Fruit fly (Drosophila melanogaster): ENCODE data around the gene PolE2.

Gene PolE2

dm6 chr3L:5866924-5867323 lies 30.3 kb downstream of the PolE2 start:
- peak; percentile 40 for TF ChIP-seq OdsH (GFP tag; optimal IDR thresholded peaks at IDR 0.05)
- TF ChIP-seq Sox14 (GFP tag; optimal IDR thresholded peaks at IDR 0.05) = peak; percentile 34
- TF ChIP-seq Eip75B (GFP tag; optimal IDR thresholded peaks at IDR 0.05) = peak; percentile 18
- TF ChIP-seq CG6792 (GFP tag; optimal IDR thresholded peaks at IDR 0.05) = peak; percentile 34
- no peak for TF ChIP-seq CG3032 (tag; optimal IDR thresholded peaks at IDR 0.05)
- peak; percentile 32 for TF ChIP-seq acj6 (GFP tag; optimal IDR thresholded peaks at IDR 0.05)
- TF ChIP-seq esn (GFP tag; optimal IDR thresholded peaks at IDR 0.05) = peak; percentile 72
- no peak for TF ChIP-seq CG11294 (GFP tag; IDR thresholded peaks at IDR 0.05)
- TF ChIP-seq CG1621 (tag; optimal IDR thresholded peaks at IDR 0.05) = no peak
- TF ChIP-seq CG6854 (GFP tag; optimal IDR thresholded peaks at IDR 0.05) = no peak
- peak; percentile 89 for TF ChIP-seq svp (GFP tag)
- peak; percentile 2 for TF ChIP-seq CG11902 (GFP tag; optimal IDR thresholded peaks at IDR 0.05)
- TF ChIP-seq CG4318 (GFP tag; optimal IDR thresholded peaks at IDR 0.05) = no peak
- peak; percentile 60 for TF ChIP-seq cyc (GFP tag; optimal IDR thresholded peaks at IDR 0.05)
- TF ChIP-seq spab (GFP tag; optimal IDR thresholded peaks at IDR 0.05) = no peak
- no peak for TF ChIP-seq eg (GFP tag; IDR thresholded peaks at IDR 0.05)
- no peak for TF ChIP-seq Lpt (GFP tag; optimal IDR thresholded peaks at IDR 0.05)
- no peak for TF ChIP-seq CG34406 (GFP tag; optimal IDR thresholded peaks at IDR 0.05)
- TF ChIP-seq Ets21C (GFP tag; optimal IDR thresholded peaks at IDR 0.05) = peak; percentile 22
- TF ChIP-seq achi (GFP tag; optimal IDR thresholded peaks at IDR 0.05) = peak; percentile 27
- no peak for TF ChIP-seq Hr38 (GFP tag; optimal IDR thresholded peaks at IDR 0.05)
- TF ChIP-seq vri (GFP tag; optimal IDR thresholded peaks at IDR 0.05) = peak; percentile 26
- peak; percentile 42 for TF ChIP-seq lz (GFP tag; optimal IDR thresholded peaks at IDR 0.05)
- no peak for TF ChIP-seq CG9139 (GFP tag; optimal IDR thresholded peaks at IDR 0.05)
- TF ChIP-seq topi (GFP tag; optimal IDR thresholded peaks at IDR 0.05) = peak; percentile 59
- peak; percentile 49 for TF ChIP-seq pdm3 (GFP tag; optimal IDR thresholded peaks at IDR 0.05)
- TF ChIP-seq CG31627 (GFP tag; optimal IDR thresholded peaks at IDR 0.05) = peak; percentile 56
- TF ChIP-seq CG11762 (GFP tag; optimal IDR thresholded peaks at IDR 0.05; ENCODE audit: insufficient read depth) = no peak
- TF ChIP-seq Met (GFP tag; optimal IDR thresholded peaks at IDR 0.05) = peak; percentile 66
- peak; percentile 31 for TF ChIP-seq CG3919 (GFP tag; optimal IDR thresholded peaks at IDR 0.05)
- peak; percentile 86 for TF ChIP-seq Eip78C (GFP tag)
- peak; percentile 64 for TF ChIP-seq Sox102F (GFP tag; optimal IDR thresholded peaks at IDR 0.05)
- TF ChIP-seq CG10631 (GFP tag; optimal IDR thresholded peaks at IDR 0.05) = peak; percentile 16
- peak; percentile 50 for TF ChIP-seq Hr39 (GFP tag; optimal IDR thresholded peaks at IDR 0.05)
- TF ChIP-seq CG6276 (GFP tag; optimal IDR thresholded peaks at IDR 0.05) = no peak
- peak; percentile 11 for TF ChIP-seq CG6808 (GFP tag; optimal IDR thresholded peaks at IDR 0.05)
- TF ChIP-seq dsx (GFP tag; optimal IDR thresholded peaks at IDR 0.05; ENCODE audit: poor library complexity, severe bottlenecking) = no peak
- TF ChIP-seq Smox (GFP tag; optimal IDR thresholded peaks at IDR 0.05) = peak; percentile 65

dm6 chr3L:5863868-5864413 lies 33.3 kb downstream of the PolE2 start:
- TF ChIP-seq CG4318 (GFP tag; optimal IDR thresholded peaks at IDR 0.05) = no peak
- peak; percentile 18 for TF ChIP-seq CG6792 (GFP tag; optimal IDR thresholded peaks at IDR 0.05)
- TF ChIP-seq Hr38 (GFP tag; optimal IDR thresholded peaks at IDR 0.05) = no peak
- no peak for TF ChIP-seq CG11294 (GFP tag; IDR thresholded peaks at IDR 0.05)
- TF ChIP-seq Ets96B (tag; optimal IDR thresholded peaks at IDR 0.05) = peak; percentile 60
- TF ChIP-seq svp (GFP tag) = peak; percentile 78
- TF ChIP-seq CG9139 (GFP tag; optimal IDR thresholded peaks at IDR 0.05) = peak; percentile 7
- no peak for TF ChIP-seq Hr4 (GFP tag; optimal IDR thresholded peaks at IDR 0.05)
- TF ChIP-seq fd85E (GFP tag; optimal IDR thresholded peaks at IDR 0.05) = no peak
- TF ChIP-seq Eip75B (GFP tag; optimal IDR thresholded peaks at IDR 0.05) = peak; percentile 15
- TF ChIP-seq lz (GFP tag; optimal IDR thresholded peaks at IDR 0.05) = no peak
- TF ChIP-seq CG8632 (GFP tag; optimal IDR thresholded peaks at IDR 0.05) = peak; percentile 10
- TF ChIP-seq vri (GFP tag; optimal IDR thresholded peaks at IDR 0.05) = peak; percentile 3
- peak; percentile 29 for TF ChIP-seq CG10631 (GFP tag; optimal IDR thresholded peaks at IDR 0.05)
- no peak for TF ChIP-seq Ets21C (GFP tag; optimal IDR thresholded peaks at IDR 0.05)
- peak; percentile 52 for TF ChIP-seq CG10669 (GFP tag; optimal IDR thresholded peaks at IDR 0.05)
- TF ChIP-seq achi (GFP tag; optimal IDR thresholded peaks at IDR 0.05) = peak; percentile 30
- no peak for TF ChIP-seq Lpt (GFP tag; optimal IDR thresholded peaks at IDR 0.05)
- no peak for TF ChIP-seq eg (GFP tag; IDR thresholded peaks at IDR 0.05)
- TF ChIP-seq Sox102F (GFP tag; optimal IDR thresholded peaks at IDR 0.05) = peak; percentile 4
- peak; percentile 34 for TF ChIP-seq topi (GFP tag; optimal IDR thresholded peaks at IDR 0.05)
- no peak for TF ChIP-seq CG32006 (GFP tag; optimal IDR thresholded peaks at IDR 0.05)
- TF ChIP-seq CG1621 (tag; optimal IDR thresholded peaks at IDR 0.05) = peak; percentile 26
- no peak for TF ChIP-seq CG11902 (GFP tag; optimal IDR thresholded peaks at IDR 0.05)
- no peak for TF ChIP-seq CG8119 (GFP tag; IDR thresholded peaks at IDR 0.05)
- TF ChIP-seq CG34406 (GFP tag; optimal IDR thresholded peaks at IDR 0.05) = peak; percentile 30
- TF ChIP-seq Eip78C (GFP tag) = peak; percentile 89
- TF ChIP-seq esn (GFP tag; optimal IDR thresholded peaks at IDR 0.05) = peak; percentile 23
- peak in 1 of 2 experiments; percentile 17 for TF ChIP-seq salr (GFP tag; optimal IDR thresholded peaks at IDR 0.05)
- TF ChIP-seq net (GFP tag; optimal IDR thresholded peaks at IDR 0.05) = no peak
- 0 out of 3 replicates have a peak, but pooled peaks have one; percentile 38 for TF ChIP-seq CG6163 (GFP tag; IDR thresholded peaks at IDR 0.05)
- TF ChIP-seq Smox (GFP tag; optimal IDR thresholded peaks at IDR 0.05) = peak; percentile 39

Measured in whole organism, prepupa.